Worm (Caenorhabditis elegans): ENCODE results near the gene psd-1.

psd-1 gene

ce11 chrIII:7234148-7234547 is 41.0 kb downstream of the psd-1 start, which contains the start of gene ndus-8 (continued):
- TF ChIP-seq hlh-17 (GFP tag; optimal IDR thresholded peaks at IDR 0.05; ENCODE audit: borderline replicate concordance) (no peak), unc-98 (GFP tag; IDR thresholded peaks at IDR 0.05) (no peak), pag-3 (tag; optimal IDR thresholded peaks at IDR 0.05; ENCODE audit: borderline replicate concordance, insufficient read depth) (no peak), unc-62 (GFP tag; optimal IDR thresholded peaks at IDR 0.05) (no peak), fkh-8 (tag; optimal IDR thresholded peaks at IDR 0.05) (peak; percentile 18), blmp-1 (tag; optimal IDR thresholded peaks at IDR 0.05) (peak; percentile 67), F16B12.6 (tag; optimal IDR thresholded peaks at IDR 0.05) (peak; percentile 59), fkh-10 (GFP tag; optimal IDR thresholded peaks at IDR 0.05) (no peak), lir-3 (tag; optimal IDR thresholded peaks at IDR 0.05; ENCODE audit: poor library complexity) (peak; percentile 38), mef-2 (tag; optimal IDR thresholded peaks at IDR 0.05) (no peak), sptf-1 (tag; optimal IDR thresholded peaks at IDR 0.05) (no peak), nhr-85 (tag) (peak; percentile 68), ama-1 (optimal IDR thresholded peaks at IDR 0.05) (no peak), nhr-19 (GFP tag; conservative IDR thresholded peaks at IDR 0.05) (peak; percentile 84), irx-1 (tag; optimal IDR thresholded peaks at IDR 0.05) (peak; percentile 34)

- TF ChIP-seq F16B12.6 (tag; optimal IDR thresholded peaks at IDR 0.05), result no peak
- no peak for TF ChIP-seq fkh-8 (tag; optimal IDR thresholded peaks at IDR 0.05)
- no peak for TF ChIP-seq fkh-4 (tag; optimal IDR thresholded peaks at IDR 0.05; ENCODE audit: borderline replicate concordance)
- TF ChIP-seq nhr-76 (tag; optimal IDR thresholded peaks at IDR 0.05), result no peak
- TF ChIP-seq rnt-1 (tag; optimal IDR thresholded peaks at IDR 0.05), result no peak
- no peak for TF ChIP-seq jun-1 (tag; optimal IDR thresholded peaks at IDR 0.05)
- no peak for TF ChIP-seq vab-15 (tag; optimal IDR thresholded peaks at IDR 0.05)
- no peak for TF ChIP-seq nhr-47 (tag; optimal IDR thresholded peaks at IDR 0.05)
- no peak for TF ChIP-seq egl-13 (tag; optimal IDR thresholded peaks at IDR 0.05)
Observed at ce11 chrIII:7232782-7233181, 42.4 kb downstream of the psd-1 start, which contains the start of gene adr-2. Gene adr-2, minus strand, starts transcription at chrIII:7232882.

ce11 chrIII:7230841-7231240 is 44.4 kb downstream of the psd-1 start, which contains the start of gene R151.10:
Gene R151.10, minus strand, starts transcription at chrIII:7230941.
- TF ChIP-seq lsy-2 (tag; optimal IDR thresholded peaks at IDR 0.05), result no peak
- TF ChIP-seq skn-1 (tag; optimal IDR thresholded peaks at IDR 0.05), result no peak
- TF ChIP-seq lin-39 (tag; optimal IDR thresholded peaks at IDR 0.05), result no peak
- TF ChIP-seq lin-35 (GFP tag; optimal IDR thresholded peaks at IDR 0.05), result no peak
- no peak for TF ChIP-seq nhr-12 (tag; optimal IDR thresholded peaks at IDR 0.05)
- TF ChIP-seq tbx-2 (tag; optimal IDR thresholded peaks at IDR 0.05), result no peak
- no peak for TF ChIP-seq zag-1 (tag; optimal IDR thresholded peaks at IDR 0.05)
- TF ChIP-seq efl-3 (GFP tag; optimal IDR thresholded peaks at IDR 0.05), result no peak

- TF ChIP-seq pag-3 (tag; optimal IDR thresholded peaks at IDR 0.05; ENCODE audit: borderline replicate concordance, insufficient read depth) (no peak), lin-15B (tag; optimal IDR thresholded peaks at IDR 0.05) (no peak), snu-23 (GFP tag; optimal IDR thresholded peaks at IDR 0.05) (no peak), nhr-85 (tag) (peak; percentile 13)
Observed at ce11 chrIII:7229687-7230086, 45.5 kb downstream of the psd-1 start, which contains the start of gene R151.8. Gene R151.8, minus strand, starts transcription at chrIII:7229787.

- TF ChIP-seq ceh-8 (GFP tag; optimal IDR thresholded peaks at IDR 0.05) (no peak), sptf-1 (tag; optimal IDR thresholded peaks at IDR 0.05) (no peak), ceh-88 (GFP tag; IDR thresholded peaks at IDR 0.05) (no peak), fos-1 (tag; optimal IDR thresholded peaks at IDR 0.05) (no peak), nhr-84 (tag; optimal IDR thresholded peaks at IDR 0.05) (no peak), C16A3.4 (tag; optimal IDR thresholded peaks at IDR 0.05) (no peak), efl-3 (GFP tag; optimal IDR thresholded peaks at IDR 0.05) (no peak), jun-1 (tag; optimal IDR thresholded peaks at IDR 0.05) (no peak), dsc-1 (tag; optimal IDR thresholded peaks at IDR 0.05) (no peak), nhr-12 (tag; optimal IDR thresholded peaks at IDR 0.05) (no peak), vab-15 (tag; optimal IDR thresholded peaks at IDR 0.05) (no peak), lin-15B (tag; optimal IDR thresholded peaks at IDR 0.05) (no peak), nhr-28 (tag; optimal IDR thresholded peaks at IDR 0.05) (no peak), elt-3 (tag; optimal IDR thresholded peaks at IDR 0.05) (no peak), unc-130 (tag; optimal IDR thresholded peaks at IDR 0.05) (no peak), pag-3 (tag; optimal IDR thresholded peaks at IDR 0.05; ENCODE audit: borderline replicate concordance, insufficient read depth) (no peak), C34B4.2 (tag; optimal IDR thresholded peaks at IDR 0.05) (no peak), nhr-77 (tag; optimal IDR thresholded peaks at IDR 0.05) (no peak), hpl-2 (GFP tag; optimal IDR thresholded peaks at IDR 0.05) (no peak), ztf-4 (tag; optimal IDR thresholded peaks at IDR 0.05) (no peak)
Observed at ce11 chrIII:7226607-7227006, 48.6 kb downstream of the psd-1 start, which contains the start of gene hsp-75. Gene hsp-75, minus strand, starts transcription at chrIII:7226707.

All from whole organism, L1 larva.